Fruit fly (Drosophila melanogaster): ENCODE data around the gene Sirup.

Gene Sirup

DNA sequence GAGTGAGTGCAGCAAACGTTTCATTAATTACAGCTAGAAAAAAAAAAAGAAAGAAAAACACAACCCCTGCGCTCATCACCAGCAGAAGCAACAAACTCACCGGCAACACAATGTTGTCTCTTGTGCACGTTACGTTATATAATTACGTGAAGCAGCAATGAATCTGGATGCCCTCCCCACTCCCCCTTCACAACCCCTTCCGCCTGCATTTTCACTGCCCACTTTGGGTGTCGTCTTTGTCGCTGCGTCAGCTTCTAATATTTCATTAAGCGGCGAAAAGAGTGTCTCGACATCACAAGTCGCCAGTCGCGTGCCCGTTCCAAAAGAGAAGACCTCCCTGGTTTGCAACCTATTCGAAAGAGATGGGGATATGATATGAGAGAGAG lies 32.2 kb upstream of the Sirup start:
- TF ChIP-seq Eip78C (GFP tag) (no peak), CG8119 (GFP tag; IDR thresholded peaks at IDR 0.05) (no peak), CG11294 (GFP tag; IDR thresholded peaks at IDR 0.05) (no peak), acj6 (GFP tag; optimal IDR thresholded peaks at IDR 0.05) (no peak), CG3032 (tag; optimal IDR thresholded peaks at IDR 0.05) (no peak)

dm6 chr2L:7966866-7967549 lies 31.7 kb upstream of the Sirup start:
- TF ChIP-seq acj6 (GFP tag; optimal IDR thresholded peaks at IDR 0.05) (no peak), OdsH (GFP tag; optimal IDR thresholded peaks at IDR 0.05) (no peak), cyc (GFP tag; optimal IDR thresholded peaks at IDR 0.05) (no peak), CG6854 (GFP tag; optimal IDR thresholded peaks at IDR 0.05) (no peak), Hr4 (GFP tag; optimal IDR thresholded peaks at IDR 0.05) (peak; percentile 53), Blimp-1 (GFP tag; optimal IDR thresholded peaks at IDR 0.05) (no peak), vri (GFP tag; optimal IDR thresholded peaks at IDR 0.05) (no peak), ss (GFP tag; optimal IDR thresholded peaks at IDR 0.05) (peak in 1 of 2 experiments; percentile 56), CG9139 (GFP tag; optimal IDR thresholded peaks at IDR 0.05) (no peak), dsx (GFP tag; optimal IDR thresholded peaks at IDR 0.05; ENCODE audit: poor library complexity, severe bottlenecking) (peak; percentile 92), CG32006 (GFP tag; optimal IDR thresholded peaks at IDR 0.05) (peak; percentile 60), CG11294 (GFP tag; IDR thresholded peaks at IDR 0.05) (no peak), CG4318 (GFP tag; optimal IDR thresholded peaks at IDR 0.05) (peak; percentile 21), CG3919 (GFP tag; optimal IDR thresholded peaks at IDR 0.05) (no peak), CG6163 (GFP tag; IDR thresholded peaks at IDR 0.05) (peak; percentile 38; the same call in 1 of the 3 replicates), fkh (GFP tag; optimal IDR thresholded peaks at IDR 0.05) (no peak), CG6808 (GFP tag; optimal IDR thresholded peaks at IDR 0.05) (no peak), CG16779 (tag; optimal IDR thresholded peaks at IDR 0.05) (no peak), Hr39 (GFP tag; optimal IDR thresholded peaks at IDR 0.05) (no peak), Ets21C (GFP tag; optimal IDR thresholded peaks at IDR 0.05) (no peak), Gug (GFP tag; IDR thresholded peaks at IDR 0.05) (no peak), CG6792 (GFP tag; optimal IDR thresholded peaks at IDR 0.05) (no peak), salr (GFP tag; optimal IDR thresholded peaks at IDR 0.05) (no peak), CG7368 (GFP tag; optimal IDR thresholded peaks at IDR 0.05) (no peak), Eip78C (GFP tag) (peak; percentile 66), Eip75B (GFP tag; optimal IDR thresholded peaks at IDR 0.05) (no peak), dac (GFP tag; optimal IDR thresholded peaks at IDR 0.05) (no peak), spab (GFP tag; optimal IDR thresholded peaks at IDR 0.05) (no peak), Sox102F (GFP tag; optimal IDR thresholded peaks at IDR 0.05) (no peak), lz (GFP tag; optimal IDR thresholded peaks at IDR 0.05) (no peak), CG6276 (GFP tag; optimal IDR thresholded peaks at IDR 0.05) (no peak), Hr38 (GFP tag; optimal IDR thresholded peaks at IDR 0.05) (no peak), CG10669 (GFP tag; optimal IDR thresholded peaks at IDR 0.05) (no peak), Met (GFP tag; optimal IDR thresholded peaks at IDR 0.05) (no peak), achi (GFP tag; optimal IDR thresholded peaks at IDR 0.05) (no peak), Eip93F (GFP tag; optimal IDR thresholded peaks at IDR 0.05) (no peak), Sox15 (GFP tag; optimal IDR thresholded peaks at IDR 0.05) (no peak), topi (GFP tag; optimal IDR thresholded peaks at IDR 0.05) (no peak), Sox14 (GFP tag; optimal IDR thresholded peaks at IDR 0.05) (no peak), Smox (GFP tag; optimal IDR thresholded peaks at IDR 0.05) (no peak), CG1621 (tag; optimal IDR thresholded peaks at IDR 0.05) (no peak), Lpt (GFP tag; optimal IDR thresholded peaks at IDR 0.05) (no peak), CG11902 (GFP tag; optimal IDR thresholded peaks at IDR 0.05) (no peak), pdm3 (GFP tag; optimal IDR thresholded peaks at IDR 0.05) (no peak), CG3032 (tag; optimal IDR thresholded peaks at IDR 0.05) (no peak), fd85E (GFP tag; optimal IDR thresholded peaks at IDR 0.05) (no peak), eg (GFP tag; IDR thresholded peaks at IDR 0.05) (0 out of 3 replicates have a peak, but pooled peaks have one; percentile 16)
